4 worm cellular contexts compared by ENCODE assay signal in the genomic region with DNA sequence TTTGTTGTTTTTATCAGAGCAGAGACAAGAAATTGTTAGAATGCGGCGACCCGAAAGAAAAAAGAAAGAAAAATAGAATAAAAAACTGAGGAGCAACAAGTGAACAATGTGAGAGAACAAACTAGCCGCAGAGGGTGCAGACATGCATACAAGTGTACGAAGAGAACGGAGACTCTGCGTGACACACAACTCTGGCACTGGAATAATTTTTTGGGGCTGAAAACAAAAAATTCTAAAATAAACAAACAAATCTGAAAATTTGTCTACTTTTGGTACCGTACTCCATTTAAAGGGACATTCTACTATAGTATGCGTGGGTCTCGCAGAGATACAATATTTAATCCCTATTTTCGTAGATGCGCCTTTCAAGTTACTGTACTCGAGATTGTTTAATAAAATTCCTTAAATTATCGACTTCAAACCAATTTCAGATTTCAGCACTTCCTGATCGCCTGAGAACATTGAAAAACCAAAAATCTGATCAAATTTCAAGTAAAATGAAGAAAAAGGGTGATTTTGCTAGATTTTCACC.
TF ChIP-seq lines count a peak whose summit lies in the region.

No protein-coding gene starts in this region.

TF ChIP-seq in whole organism, L1 larva, 84 proteins besides CTCF, POLR2A, EP300 and RAD21:
- no peak for TF ChIP-seq fkh-10 (GFP tag; optimal IDR thresholded peaks at IDR 0.05; lab: Kevin White, UChicago)
- TF ChIP-seq efl-1 (optimal IDR thresholded peaks at IDR 0.05; lab: Kevin White, UChicago), result no peak
- TF ChIP-seq efl-1 (GFP tag; optimal IDR thresholded peaks at IDR 0.05 in 1 of 2; lab: Kevin White, UChicago), result peak in 1 of 2 experiments; percentile 61
- peak; percentile 35 for TF ChIP-seq lin-14 (GFP tag; optimal IDR thresholded peaks at IDR 0.05; lab: Kevin White, UChicago)
- no peak for TF ChIP-seq nhr-19 (GFP tag; conservative IDR thresholded peaks at IDR 0.05; lab: Robert Waterston, UW)

TF ChIP-seq in whole organism, L3 larva, 47 proteins besides CTCF, POLR2A, EP300 and RAD21:
- peak; percentile 19 for TF ChIP-seq nfya-1 (tag; optimal IDR thresholded peaks at IDR 0.05; lab: Kevin White, UChicago; ENCODE audit: insufficient read depth)
- TF ChIP-seq pha-4 (tag; optimal IDR thresholded peaks at IDR 0.05; lab: Kevin White, UChicago), result peak; percentile 16
- no peak for TF ChIP-seq egl-5 (tag; optimal IDR thresholded peaks at IDR 0.05; lab: Kevin White, UChicago)
- no peak for TF ChIP-seq nhr-237 (tag; optimal IDR thresholded peaks at IDR 0.05; lab: Kevin White, UChicago)
- no peak for TF ChIP-seq tbx-2 (tag; optimal IDR thresholded peaks at IDR 0.05; lab: Kevin White, UChicago)
TF ChIP-seq in whole organism, L3 larva: peak in this region for 2.

TF ChIP-seq in whole organism, L4 larva, 104 proteins besides CTCF, POLR2A, EP300 and RAD21:
- TF ChIP-seq set-16 (GFP tag; IDR thresholded peaks at IDR 0.05; lab: Robert Waterston, UW), result no peak
- peak in 1 of 2 experiments; percentile 42 for TF ChIP-seq lsy-2 (tag; optimal IDR thresholded peaks at IDR 0.05; lab: Kevin White, UChicago)
- peak; percentile 9 for TF ChIP-seq dve-1 (tag; optimal IDR thresholded peaks at IDR 0.05; lab: Kevin White, UChicago; ENCODE audit: insufficient read depth)
- TF ChIP-seq lin-38 (GFP tag; IDR thresholded peaks at IDR 0.05; lab: Robert Waterston, UW), result peak; percentile 22
- TF ChIP-seq lir-3 (tag; optimal IDR thresholded peaks at IDR 0.05; lab: Kevin White, UChicago), result no peak
- TF ChIP-seq daf-16 (GFP tag; optimal IDR thresholded peaks at IDR 0.05; lab: Kevin White, UChicago), result no peak
- peak; percentile 57 for TF ChIP-seq daf-16 (tag; optimal IDR thresholded peaks at IDR 0.05; lab: Kevin White, UChicago)
- TF ChIP-seq ZK337.2 (GFP tag; IDR thresholded peaks at IDR 0.05; lab: Robert Waterston, UW), result no peak
- TF ChIP-seq dpl-1 (GFP tag; optimal IDR thresholded peaks at IDR 0.05; lab: Kevin White, UChicago), result peak; percentile 2
- 0 out of 2 replicates have a peak, but pooled peaks have one; percentile 7 for TF ChIP-seq T26A8.4 (GFP tag; IDR thresholded peaks at IDR 0.05; lab: Robert Waterston, UW)
- peak; percentile 10 for TF ChIP-seq hlh-30 (tag; optimal IDR thresholded peaks at IDR 0.05; lab: Kevin White, UChicago; ENCODE audit: insufficient read depth)
- 0 out of 2 replicates have a peak, but pooled peaks have one; percentile 49 for TF ChIP-seq Y48G9A.11 (GFP tag; IDR thresholded peaks at IDR 0.05; lab: Robert Waterston, UW)
- TF ChIP-seq unc-62 (GFP tag; optimal IDR thresholded peaks at IDR 0.05 in 1 of 2; lab: Kevin White, UChicago), result peak in 1 of 2 experiments; percentile 79
- no peak for TF ChIP-seq unc-62 (tag; optimal IDR thresholded peaks at IDR 0.05; lab: Kevin White, UChicago)

TF ChIP-seq in whole organism, young adult, 124 proteins besides CTCF, POLR2A, EP300 and RAD21 (continues in another document):
- no peak for TF ChIP-seq ceh-79 (tag; optimal IDR thresholded peaks at IDR 0.05; lab: Kevin White, UChicago)
- TF ChIP-seq C17E4.6 (GFP tag; IDR thresholded peaks at IDR 0.05; lab: Robert Waterston, UW), result no peak
- TF ChIP-seq efl-1 (GFP tag; optimal IDR thresholded peaks at IDR 0.05; lab: Kevin White, UChicago), result peak; percentile 46
- no peak for TF ChIP-seq nfyb-1 (GFP tag; IDR thresholded peaks at IDR 0.05; lab: Robert Waterston, UW)
- no peak for TF ChIP-seq egl-18 (GFP tag; IDR thresholded peaks at IDR 0.05; lab: Robert Waterston, UW)
- TF ChIP-seq tlf-1 (GFP tag; optimal IDR thresholded peaks at IDR 0.05; lab: Kevin White, UChicago), result no peak
- TF ChIP-seq madf-8 (GFP tag; conservative IDR thresholded peaks at IDR 0.05; lab: Robert Waterston, UW), result peak; percentile 67
- TF ChIP-seq mel-28 (tag; optimal IDR thresholded peaks at IDR 0.05; lab: Kevin White, UChicago; ENCODE audit: borderline replicate concordance), result no peak
- TF ChIP-seq dpl-1 (GFP tag; optimal IDR thresholded peaks at IDR 0.05; lab: Kevin White, UChicago), result no peak
- no peak for TF ChIP-seq T07F8.4 (tag; optimal IDR thresholded peaks at IDR 0.05; lab: Kevin White, UChicago)
- TF ChIP-seq ceh-100 (GFP tag; IDR thresholded peaks at IDR 0.05; lab: Robert Waterston, UW), result no peak
- no peak for TF ChIP-seq cebp-1 (GFP tag; IDR thresholded peaks at IDR 0.05; lab: Robert Waterston, UW)
- TF ChIP-seq cebp-1 (tag; optimal IDR thresholded peaks at IDR 0.05; lab: Kevin White, UChicago), result no peak
- TF ChIP-seq lsy-27 (tag; optimal IDR thresholded peaks at IDR 0.05; lab: Kevin White, UChicago; ENCODE audit: borderline replicate concordance, insufficient read depth), result no peak
- TF ChIP-seq ztf-3 (GFP tag; optimal IDR thresholded peaks at IDR 0.05; lab: Kevin White, UChicago), result no peak
- no peak for TF ChIP-seq F57C9.4 (tag; optimal IDR thresholded peaks at IDR 0.05; lab: Kevin White, UChicago)
- no peak for TF ChIP-seq pha-4 (tag; optimal IDR thresholded peaks at IDR 0.05; lab: Kevin White, UChicago)
- TF ChIP-seq madf-10 (tag; optimal IDR thresholded peaks at IDR 0.05; lab: Kevin White, UChicago), result no peak
- peak; percentile 78 for TF ChIP-seq xnd-1 (tag; optimal IDR thresholded peaks at IDR 0.05; lab: Kevin White, UChicago)
- peak; percentile 94 for TF ChIP-seq lsl-1 (GFP tag; optimal IDR thresholded peaks at IDR 0.05; lab: Kevin White, UChicago)
- TF ChIP-seq Y56A3A.18 (GFP tag; IDR thresholded peaks at IDR 0.05; lab: Robert Waterston, UW), result no peak
- no peak for TF ChIP-seq zfh-2 (GFP tag; conservative IDR thresholded peaks at IDR 0.05; lab: Robert Waterston, UW)
- no peak for TF ChIP-seq snpc-4 (GFP tag; optimal IDR thresholded peaks at IDR 0.05; lab: Kevin White, UChicago)
- peak in 1 of 4 experiments; percentile 10 for TF ChIP-seq snpc-4 (tag; optimal IDR thresholded peaks at IDR 0.05; lab: Kevin White, UChicago)
- TF ChIP-seq mes-4 (tag; optimal IDR thresholded peaks at IDR 0.05; lab: Kevin White, UChicago), result no peak
- TF ChIP-seq Y67H2A.10 (GFP tag; conservative IDR thresholded peaks at IDR 0.05; lab: Robert Waterston, UW), result no peak
- no peak for TF ChIP-seq ztf-26 (tag; optimal IDR thresholded peaks at IDR 0.05; lab: Kevin White, UChicago)
- no peak for TF ChIP-seq cebp-2 (GFP tag; IDR thresholded peaks at IDR 0.05; lab: Robert Waterston, UW)
- TF ChIP-seq Y79H2A.3 (GFP tag; conservative IDR thresholded peaks at IDR 0.05; lab: Robert Waterston, UW), result no peak
- TF ChIP-seq sea-2 (GFP tag; IDR thresholded peaks at IDR 0.05; lab: Robert Waterston, UW), result no peak
- no peak for TF ChIP-seq B0261.1 (tag; optimal IDR thresholded peaks at IDR 0.05; lab: Kevin White, UChicago)
- no peak for TF ChIP-seq snpc-1.3 (tag; optimal IDR thresholded peaks at IDR 0.05; lab: Kevin White, UChicago; ENCODE audit: insufficient read depth)
- no peak for TF ChIP-seq unc-130 (GFP tag; optimal IDR thresholded peaks at IDR 0.05; lab: Kevin White, UChicago)
- no peak for TF ChIP-seq hmg-20 (GFP tag; IDR thresholded peaks at IDR 0.05; lab: Robert Waterston, UW)
- TF ChIP-seq rec-8 (tag; optimal IDR thresholded peaks at IDR 0.05; lab: Kevin White, UChicago), result no peak
- no peak for TF ChIP-seq nhr-27 (tag; optimal IDR thresholded peaks at IDR 0.05; lab: Kevin White, UChicago)
- TF ChIP-seq nhr-90 (tag; optimal IDR thresholded peaks at IDR 0.05; lab: Kevin White, UChicago), result no peak
- peak; percentile 89 for TF ChIP-seq F33H1.4 (GFP tag; IDR thresholded peaks at IDR 0.05; lab: Robert Waterston, UW)
- TF ChIP-seq sptf-2 (GFP tag; optimal IDR thresholded peaks at IDR 0.05; lab: Kevin White, UChicago), result no peak
- TF ChIP-seq bed-2 (GFP tag; IDR thresholded peaks at IDR 0.05; lab: Robert Waterston, UW), result no peak
- no peak for TF ChIP-seq egl-44 (GFP tag; IDR thresholded peaks at IDR 0.05; lab: Robert Waterston, UW)
- no peak for TF ChIP-seq F39B2.1 (GFP tag; IDR thresholded peaks at IDR 0.05; lab: Robert Waterston, UW)
- TF ChIP-seq F57A8.1 (GFP tag; optimal IDR thresholded peaks at IDR 0.05; lab: Kevin White, UChicago), result no peak
- no peak for TF ChIP-seq let-526 (GFP tag; IDR thresholded peaks at IDR 0.05; lab: Robert Waterston, UW)
- no peak for TF ChIP-seq nhr-179 (tag; optimal IDR thresholded peaks at IDR 0.05; lab: Kevin White, UChicago)
- TF ChIP-seq ztf-25 (GFP tag; IDR thresholded peaks at IDR 0.05; lab: Robert Waterston, UW), result no peak
- peak; percentile 43; the same call in 1 of the 2 replicates for TF ChIP-seq D2030.7 (GFP tag; IDR thresholded peaks at IDR 0.05; lab: Robert Waterston, UW)
- no peak for TF ChIP-seq tbx-9 (tag; optimal IDR thresholded peaks at IDR 0.05; lab: Kevin White, UChicago; ENCODE audit: borderline replicate concordance)
- TF ChIP-seq athp-1 (tag; optimal IDR thresholded peaks at IDR 0.05; lab: Kevin White, UChicago), result peak; percentile 1
- TF ChIP-seq him-1 (tag; optimal IDR thresholded peaks at IDR 0.05; lab: Kevin White, UChicago), result no peak
- no peak for TF ChIP-seq sdz-38 (tag; optimal IDR thresholded peaks at IDR 0.05; lab: Kevin White, UChicago)
- no peak for TF ChIP-seq Y53G8AR.9 (GFP tag; conservative IDR thresholded peaks at IDR 0.05; lab: Robert Waterston, UW)
- no peak for TF ChIP-seq hlh-26 (GFP tag; conservative IDR thresholded peaks at IDR 0.05; lab: Robert Waterston, UW)
- no peak for TF ChIP-seq unc-62 (GFP tag; optimal IDR thresholded peaks at IDR 0.05; lab: Kevin White, UChicago)
- no peak for TF ChIP-seq mxl-1 (tag; optimal IDR thresholded peaks at IDR 0.05; lab: Kevin White, UChicago)
- no peak for TF ChIP-seq lir-1 (GFP tag; conservative IDR thresholded peaks at IDR 0.05; lab: Robert Waterston, UW)
- no peak for TF ChIP-seq B0019.2 (GFP tag; conservative IDR thresholded peaks at IDR 0.05; lab: Robert Waterston, UW)
- TF ChIP-seq ama-1 (optimal IDR thresholded peaks at IDR 0.05; lab: Kevin White, UChicago), result no peak
- no peak for TF ChIP-seq ama-1 (GFP tag; optimal IDR thresholded peaks at IDR 0.05; lab: Kevin White, UChicago)
- peak; percentile 44; the same call in 1 of the 2 replicates for TF ChIP-seq dox-1 (GFP tag; IDR thresholded peaks at IDR 0.05; lab: Robert Waterston, UW)
- no peak for TF ChIP-seq ZK185.1 (tag; optimal IDR thresholded peaks at IDR 0.05; lab: Kevin White, UChicago; ENCODE audit: poor library complexity, severe bottlenecking)
- no peak for TF ChIP-seq pbrm-1 (GFP tag; IDR thresholded peaks at IDR 0.05; lab: Robert Waterston, UW)
- TF ChIP-seq F23B12.7 (tag; optimal IDR thresholded peaks at IDR 0.05; lab: Kevin White, UChicago; ENCODE audit: insufficient read depth), result no peak
- TF ChIP-seq ets-4 (GFP tag; optimal IDR thresholded peaks at IDR 0.05; lab: Kevin White, UChicago), result no peak
